Fruit fly (Drosophila melanogaster) whole organism, embryonic: ENCODE results near the gene CG45486.

Source experiments
- ATbp ChIP-seq: fragments of 200-800 bp; sonication (Bioruptor generic); optimal IDR thresholded peaks from 2 replicates; lab custom pipeline; 2017; ENCODE audit warnings: missing biosample characterization, mild to moderate bottlenecking, missing genetic modification characterization, missing genetic modification reagents
- B-H2 ChIP-seq: fragments of 200-800 bp; sonication (Bioruptor generic); optimal IDR thresholded peaks from 2 replicates; lab custom pipeline; 2018; ENCODE audit warnings: missing biosample characterization, mild to moderate bottlenecking, missing genetic modification characterization
- Bgb ChIP-seq: fragments of 200-800 bp; sonication (Bioruptor generic); IDR thresholded peaks from 2 replicates; pipeline ENCODE4 v1.3.6; 2022; ENCODE audit warnings: missing biosample characterization, missing genetic modification characterization; ENCODE audit not compliant: partially characterized antibody
- CG10979 ChIP-seq: fragments of 200-800 bp; sonication (Bioruptor generic); optimal IDR thresholded peaks from 2 replicates; lab custom pipeline; 2018; ENCODE audit warnings: missing biosample characterization, mild to moderate bottlenecking, missing genetic modification characterization, moderate library complexity
- CG11696 ChIP-seq: fragments of 200-800 bp; sonication (Bioruptor generic); IDR thresholded peaks from 2 replicates; pipeline ENCODE4 v1.3.6; 2022; ENCODE audit warnings: missing biosample characterization, missing genetic modification characterization
- CG12391 ChIP-seq: fragments of 200-800 bp; sonication (Bioruptor generic); optimal IDR thresholded peaks from 3 replicates; lab custom pipeline; 2018; ENCODE audit warnings: missing biosample characterization, mild to moderate bottlenecking, missing genetic modification characterization, moderate library complexity
- CG13424 ChIP-seq: fragments of 200-800 bp; sonication (Bioruptor generic); optimal IDR thresholded peaks from 2 replicates; lab custom pipeline; 2019; ENCODE audit warnings: missing biosample characterization, mild to moderate bottlenecking, missing genetic modification characterization, moderate library complexity
- CG14710 ChIP-seq: fragments of 200-800 bp; sonication (Bioruptor generic); optimal IDR thresholded peaks from 3 replicates; lab custom pipeline; 2019; ENCODE audit warnings: missing biosample characterization, mild to moderate bottlenecking, missing genetic modification characterization, moderate library complexity
- CG17359 ChIP-seq: fragments of 200-800 bp; sonication (Bioruptor generic); optimal IDR thresholded peaks from 3 replicates; lab custom pipeline; 2018; ENCODE audit warnings: missing biosample characterization, mild to moderate bottlenecking, missing genetic modification characterization, moderate library complexity
- CG18619 ChIP-seq: fragments of 200-800 bp; sonication (Bioruptor generic); optimal IDR thresholded peaks from 3 replicates; lab custom pipeline; 2017; ENCODE audit warnings: missing biosample characterization, mild to moderate bottlenecking, missing genetic modification characterization
- CG2875 ChIP-seq: fragments of 200-800 bp; sonication (Bioruptor generic); optimal IDR thresholded peaks from 2 replicates; lab custom pipeline; 2017; ENCODE audit warnings: missing biosample characterization, mild to moderate bottlenecking, missing genetic modification characterization, missing genetic modification reagents
- CG30403 ChIP-seq: fragments of 200-800 bp; sonication (Bioruptor generic); optimal IDR thresholded peaks from 3 replicates; lab custom pipeline; 2016; ENCODE audit warnings: missing biosample characterization, missing genetic modification characterization
- CG31224 ChIP-seq: fragments of 200-800 bp; sonication (Bioruptor generic); IDR thresholded peaks from 2 replicates; pipeline ENCODE4 v1.3.6; 2022; ENCODE audit warnings: missing biosample characterization, missing genetic modification characterization
- CG32767 ChIP-seq: fragments of 200-800 bp; sonication (Bioruptor generic); IDR thresholded peaks from 2 replicates; pipeline ENCODE4 v1.3.6; 2022; ENCODE audit warnings: missing biosample characterization, missing genetic modification characterization
- CG33213 ChIP-seq: fragments of 200-800 bp; sonication (Bioruptor generic); optimal IDR thresholded peaks from 3 replicates; lab custom pipeline; 2016; ENCODE audit warnings: missing biosample characterization, missing genetic modification characterization
- CG4854 ChIP-seq: fragments of 200-800 bp; sonication (Bioruptor generic); optimal IDR thresholded peaks from 2 replicates; lab custom pipeline; 2016; ENCODE audit warnings: missing biosample characterization, missing genetic modification characterization, inconsistent platforms
- CG7556 ChIP-seq: fragments of 200-800 bp; sonication (Bioruptor generic); optimal IDR thresholded peaks from 2 replicates; lab custom pipeline; 2017; ENCODE audit warnings: missing biosample characterization, mild to moderate bottlenecking, missing genetic modification characterization
- CG7839 ChIP-seq: fragments of 200-800 bp; sonication (Bioruptor generic); optimal IDR thresholded peaks from 3 replicates; lab custom pipeline; 2018; ENCODE audit warnings: missing biosample characterization, mild to moderate bottlenecking, missing genetic modification characterization, moderate library complexity
- CG8359 ChIP-seq: fragments of 200-800 bp; sonication (Bioruptor generic); optimal IDR thresholded peaks from 2 replicates; lab custom pipeline; 2017; ENCODE audit warnings: missing biosample characterization, mild to moderate bottlenecking, missing genetic modification characterization, borderline replicate concordance
- CG8388 ChIP-seq: fragments of 200-800 bp; sonication (Bioruptor generic); optimal IDR thresholded peaks from 2 replicates; lab custom pipeline; 2019; ENCODE audit warnings: missing biosample characterization, mild to moderate bottlenecking, missing genetic modification characterization, moderate library complexity
- CG8924 ChIP-seq: fragments of 200-800 bp; optimal IDR thresholded peaks from 3 replicates; lab custom pipeline; 2019; ENCODE audit warnings: missing biosample characterization, mild to moderate bottlenecking, missing genetic modification characterization, moderate library complexity
- D19A ChIP-seq: fragments of 200-800 bp; optimal IDR thresholded peaks from 3 replicates; lab custom pipeline; 2019; ENCODE audit warnings: missing biosample characterization, mild to moderate bottlenecking, missing genetic modification characterization, moderate library complexity
- E2f2 ChIP-seq: fragments of 200-800 bp; sonication (Bioruptor generic); IDR thresholded peaks from 2 replicates; pipeline ENCODE4 v1.3.6; 2022; ENCODE audit warnings: missing biosample characterization, missing genetic modification characterization
- Eip74EF ChIP-seq, 2 experiments: fragments of 200-800 bp in 1 of 2; fragments of >200 bp in 1 of 2; sonication (Bioruptor generic) in 1 of 2; optimal IDR thresholded peaks; 2 replicates each; lab custom pipeline; 2017 to 2019; ENCODE audit warnings: missing biosample characterization in 2 of 2, missing genetic modification characterization in 2 of 2, mild to moderate bottlenecking in 1 of 2, moderate library complexity in 1 of 2
- Ets65A ChIP-seq: fragments of 200-800 bp; sonication (Bioruptor generic); peaks from one replicate; lab custom pipeline; 2016; ENCODE audit warnings: missing biosample characterization, missing genetic modification characterization
- MESR4 ChIP-seq: fragments of 200-800 bp; sonication (Bioruptor generic); optimal IDR thresholded peaks from 2 replicates; lab custom pipeline; 2018; ENCODE audit warnings: missing biosample characterization, mild to moderate bottlenecking, missing genetic modification characterization, moderate library complexity
- Ravus ChIP-seq: fragments of 200-800 bp; sonication (Bioruptor generic); IDR thresholded peaks from 2 replicates; pipeline ENCODE4 v1.3.6; 2022; ENCODE audit warnings: missing biosample characterization, missing genetic modification characterization
- Spps ChIP-seq: fragments of 200-800 bp; sonication (Bioruptor generic); optimal IDR thresholded peaks from 2 replicates; lab custom pipeline; 2018; ENCODE audit warnings: missing biosample characterization, mild to moderate bottlenecking, missing genetic modification characterization
- Ssrp ChIP-seq: fragments of 200-800 bp; sonication (Bioruptor generic); optimal IDR thresholded peaks from 2 replicates; lab custom pipeline; 2018; ENCODE audit warnings: missing biosample characterization, mild to moderate bottlenecking, missing genetic modification characterization, moderate library complexity
- Trl ChIP-seq, 3 experiments: fragments of >200 bp in 2 of 3; fragments of 200-800 bp in 1 of 3; sonication (Bioruptor generic) in 1 of 3; optimal IDR thresholded peaks; 2 replicates in 1 of 3; 3 replicates in 2 of 3; lab custom pipeline; 2016 to 2017; ENCODE audit warnings: missing biosample characterization in 1 of 3, missing genetic modification characterization in 1 of 3
- Xbp1 ChIP-seq: fragments of 200-800 bp; sonication (Bioruptor generic); optimal IDR thresholded peaks from 3 replicates; lab custom pipeline; 2016; ENCODE audit warnings: missing biosample characterization, mild to moderate bottlenecking, missing genetic modification characterization
- az2 ChIP-seq: fragments of 200-800 bp; sonication (Bioruptor generic); optimal IDR thresholded peaks from 3 replicates; lab custom pipeline; 2016; ENCODE audit warnings: missing biosample characterization, missing genetic modification characterization
- bsh ChIP-seq, 2 experiments: fragments of 200-800 bp; sonication (Bioruptor generic); optimal IDR thresholded peaks; 2 replicates each; lab custom pipeline; 2017 to 2018; ENCODE audit warnings: mild to moderate bottlenecking in 2 of 2, missing biosample characterization in 2 of 2, missing genetic modification characterization in 2 of 2, moderate library complexity in 1 of 2
- dmrt99B ChIP-seq: fragments of 200-800 bp; sonication (Bioruptor generic); optimal IDR thresholded peaks from 2 replicates; lab custom pipeline; 2018; ENCODE audit warnings: missing biosample characterization, mild to moderate bottlenecking, missing genetic modification characterization, moderate library complexity
- fd64A ChIP-seq: fragments of 200-800 bp; sonication (Bioruptor generic); optimal IDR thresholded peaks from 3 replicates; lab custom pipeline; 2018; ENCODE audit warnings: missing biosample characterization, mild to moderate bottlenecking, missing genetic modification characterization
- gce ChIP-seq: fragments of 200-800 bp; sonication (Bioruptor generic); IDR thresholded peaks from 3 replicates; pipeline ENCODE4 v1.3.6; 2022; ENCODE audit warnings: missing biosample characterization, missing genetic modification characterization
- gem ChIP-seq: fragments of 200-800 bp; sonication (Bioruptor generic); optimal IDR thresholded peaks from 2 replicates; lab custom pipeline; 2019; ENCODE audit warnings: missing biosample characterization, mild to moderate bottlenecking, missing genetic modification characterization, moderate library complexity
- grau ChIP-seq: fragments of 200-800 bp; optimal IDR thresholded peaks from 3 replicates; lab custom pipeline; 2019; ENCODE audit warnings: missing biosample characterization, mild to moderate bottlenecking, missing genetic modification characterization, moderate library complexity
- hbn ChIP-seq: fragments of 200-800 bp; sonication (Bioruptor generic); IDR thresholded peaks from 2 replicates; pipeline ENCODE4 v1.3.6; 2022; ENCODE audit warnings: missing biosample characterization, missing genetic modification characterization; ENCODE audit not compliant: partially characterized antibody
- klu ChIP-seq: fragments of 200-800 bp; sonication (Bioruptor generic); IDR thresholded peaks from 2 replicates; pipeline ENCODE4 v1.3.6; 2022; ENCODE audit warnings: missing biosample characterization, missing genetic modification characterization
- kni ChIP-seq: fragments of 200-800 bp; sonication (Bioruptor generic); optimal IDR thresholded peaks from 3 replicates; lab custom pipeline; 2017; ENCODE audit warnings: mild to moderate bottlenecking, missing biosample characterization, missing genetic modification reagents, missing genetic modification characterization
- lola ChIP-seq, 3 experiments: fragments of >200 bp in 2 of 3; fragments of 200-800 bp in 1 of 3; sonication (Bioruptor generic) in 1 of 3; optimal IDR thresholded peaks; 2 replicates each; lab custom pipeline; 2017 to 2019; ENCODE audit warnings: missing biosample characterization in 3 of 3, missing genetic modification characterization in 3 of 3, mild to moderate bottlenecking in 1 of 3, moderate library complexity in 1 of 3
- nom ChIP-seq: fragments of 200-800 bp; sonication (Bioruptor generic); optimal IDR thresholded peaks from 2 replicates; lab custom pipeline; 2017; ENCODE audit warnings: missing biosample characterization, missing genetic modification characterization, mild to moderate bottlenecking, moderate library complexity, missing genetic modification reagents
- odd ChIP-seq: fragments of 200-800 bp; sonication (Bioruptor generic); optimal IDR thresholded peaks from 2 replicates; lab custom pipeline; 2017; ENCODE audit warnings: missing biosample characterization, mild to moderate bottlenecking, missing genetic modification characterization
- phol ChIP-seq: fragments of 200-800 bp; sonication (Bioruptor generic); optimal IDR thresholded peaks from 3 replicates; lab custom pipeline; 2018; ENCODE audit warnings: missing biosample characterization, mild to moderate bottlenecking, missing genetic modification characterization, moderate library complexity
- row ChIP-seq: fragments of 200-800 bp; sonication (Bioruptor generic); IDR thresholded peaks from 3 replicates; pipeline ENCODE4 v1.3.6; 2022; ENCODE audit warnings: missing biosample characterization, missing genetic modification characterization
- wor ChIP-seq: fragments of 200-800 bp; sonication (Bioruptor generic); IDR thresholded peaks from 2 replicates; pipeline ENCODE4 v1.3.6; 2022; ENCODE audit warnings: missing biosample characterization, missing genetic modification characterization

The CG45486 gene

dm6 chrX:19876836-19877468 lies 33.0 kb downstream of the CG45486 start (continued):
- peak; percentile 20 for TF ChIP-seq CG17359 (tag; lab: Kevin White, UChicago)
- TF ChIP-seq CG7839, result peak; percentile 28
- no peak for TF ChIP-seq Bgb (GFP tag; lab: Robert Waterston, UW)
- peak; percentile 33 for TF ChIP-seq CG8388
- TF ChIP-seq nom (GFP tag; lab: Kevin White, UChicago), result peak; percentile 57
- TF ChIP-seq CG10979, result peak; percentile 53
- TF ChIP-seq row (GFP tag; lab: Robert Waterston, UW), result peak; percentile 49
- no peak for TF ChIP-seq Ets65A (GFP tag; lab: Kevin White, UChicago)
- TF ChIP-seq lola (GFP tag; optimal IDR thresholded peaks at IDR 0.05; lab: Kevin White, UChicago), result peak in 1 of 3 experiments; percentile 25
- TF ChIP-seq fd64A (GFP tag; lab: Kevin White, UChicago), result no peak
- no peak for TF ChIP-seq MESR4
- no peak for TF ChIP-seq CG11696 (GFP tag; lab: Robert Waterston, UW)
- peak; percentile 38 for TF ChIP-seq CG30403 (GFP tag; lab: Kevin White, UChicago)
- no peak for TF ChIP-seq B-H2
- TF ChIP-seq kni (GFP tag; lab: Kevin White, UChicago), result no peak
- TF ChIP-seq Ravus (GFP tag; lab: Robert Waterston, UW), result no peak
- TF ChIP-seq CG4854, result no peak
- peak in 1 of 2 experiments; percentile 7 for TF ChIP-seq Eip74EF (GFP tag; optimal IDR thresholded peaks at IDR 0.05; lab: Kevin White, UChicago)
- peak; percentile 46 for TF ChIP-seq CG7556 (GFP tag; lab: Kevin White, UChicago)
- peak; percentile 7 for TF ChIP-seq Xbp1
- TF ChIP-seq phol, result peak; percentile 55
- no peak for TF ChIP-seq klu (GFP tag; lab: Robert Waterston, UW)
- TF ChIP-seq CG18619 (GFP tag; lab: Kevin White, UChicago), result peak; percentile 17
- TF ChIP-seq ATbp, result peak; percentile 53
- TF ChIP-seq odd, result no peak
- no peak for TF ChIP-seq hbn (GFP tag; lab: Robert Waterston, UW)
- TF ChIP-seq CG13424 (tag; lab: Kevin White, UChicago), result peak; percentile 42
- peak; percentile 63 for TF ChIP-seq gem
- TF ChIP-seq CG12391 (tag; lab: Kevin White, UChicago), result peak; percentile 30
- peak; percentile 27 for TF ChIP-seq CG14710
- no peak for TF ChIP-seq CG8359 (GFP tag; lab: Kevin White, UChicago)
- no peak for TF ChIP-seq Spps
- TF ChIP-seq dmrt99B (tag; lab: Kevin White, UChicago), result peak; percentile 60
- TF ChIP-seq CG32767, result peak; percentile 24; the same call in 1 of the 2 replicates
- peak; percentile 26 for TF ChIP-seq D19A (tag; lab: Kevin White, UChicago)
- peak; percentile 41 to 71 for TF ChIP-seq bsh (GFP tag; optimal IDR thresholded peaks at IDR 0.05; lab: Kevin White, UChicago)
- peak; percentile 39 for TF ChIP-seq Ssrp (tag; lab: Kevin White, UChicago)
- TF ChIP-seq E2f2 (GFP tag; lab: Robert Waterston, UW), result no peak
- TF ChIP-seq grau, result peak; percentile 30
- TF ChIP-seq gce (GFP tag; lab: Robert Waterston, UW), result 0 out of 3 replicates have a peak, but pooled peaks have one; percentile 42
- TF ChIP-seq CG2875 (GFP tag; lab: Kevin White, UChicago), result peak; percentile 1
- TF ChIP-seq wor (GFP tag; lab: Robert Waterston, UW), result 0 out of 2 replicates have a peak, but pooled peaks have one; percentile 13
- peak; percentile 21 for TF ChIP-seq CG8924 (tag; lab: Kevin White, UChicago)
- TF ChIP-seq CG33213 (GFP tag; lab: Kevin White, UChicago), result no peak
- peak; percentile 38 to 53 for TF ChIP-seq Trl (optimal IDR thresholded peaks at IDR 0.05; lab: Kevin White, UChicago)
- no peak for TF ChIP-seq Trl (GFP tag; optimal IDR thresholded peaks at IDR 0.05; lab: Kevin White, UChicago)
- TF ChIP-seq CG31224 (GFP tag; lab: Robert Waterston, UW), result no peak
- peak; percentile 29 for TF ChIP-seq az2 (GFP tag; lab: Kevin White, UChicago)
